Fruit fly (Drosophila melanogaster) S2 (cell line): ENCODE results near the gene Sos.

ENCODE experiments used
- CG8478 ChIP-seq: fragments of >200 bp; optimal IDR thresholded peaks from 2 replicates; lab custom pipeline; 2018
- CTCF ChIP-seq, 2 experiments: fragments of >200 bp; optimal IDR thresholded peaks; 2 replicates each; lab custom pipeline; 2018

- TF ChIP-seq CTCF (optimal IDR thresholded peaks at IDR 0.05; lab: Kevin White, UChicago) = no peak
- TF ChIP-seq CG8478 (lab: Kevin White, UChicago) = no peak
Measured at dm6 chr2L:13846239-13846802, 32.7 kb downstream of the Sos start, which contains the start of gene CG7916.
